Fruit fly (Drosophila melanogaster): ENCODE measurements around the gene CG14252.

DNA sequence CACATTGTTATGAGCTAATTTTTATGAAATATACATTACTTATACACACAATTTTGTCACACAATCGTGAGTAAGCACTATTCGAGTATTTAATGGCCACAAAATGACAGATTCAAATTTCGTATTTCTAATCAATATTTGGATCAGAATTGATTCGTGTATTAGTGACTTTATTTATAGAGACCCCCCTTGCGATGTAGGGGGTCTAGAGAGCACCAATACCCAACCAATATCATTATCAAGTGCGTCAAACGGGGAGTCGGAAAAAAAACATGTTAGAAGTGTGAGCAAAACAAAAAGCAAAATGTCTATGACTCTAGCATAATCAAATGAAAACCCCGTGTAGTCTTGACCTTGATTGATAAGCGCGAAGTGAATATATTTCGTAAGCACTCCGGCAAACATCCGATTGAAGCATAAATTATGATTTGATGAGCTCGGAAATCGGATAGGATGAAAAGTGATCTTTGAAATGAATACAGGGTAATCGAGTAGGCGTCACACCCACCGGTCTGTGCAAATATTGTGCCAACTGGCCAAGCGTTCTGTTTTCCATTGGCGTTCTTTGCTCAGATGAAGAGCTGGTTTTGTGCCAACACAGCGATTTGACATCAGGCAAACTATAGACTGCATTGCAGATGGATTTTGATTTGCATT is 7.0 kb downstream of the CG14252 start:
- TF ChIP-seq CG10669 (GFP tag; optimal IDR thresholded peaks at IDR 0.05) (no peak), esn (GFP tag; optimal IDR thresholded peaks at IDR 0.05) (no peak), Hr39 (GFP tag; optimal IDR thresholded peaks at IDR 0.05) (no peak), CG6854 (GFP tag; optimal IDR thresholded peaks at IDR 0.05) (no peak), dsx (GFP tag; optimal IDR thresholded peaks at IDR 0.05; ENCODE audit: poor library complexity, severe bottlenecking) (no peak), CG1621 (tag; optimal IDR thresholded peaks at IDR 0.05) (no peak), vri (GFP tag; optimal IDR thresholded peaks at IDR 0.05) (no peak), Sox15 (GFP tag; optimal IDR thresholded peaks at IDR 0.05) (no peak), Eip78C (GFP tag) (no peak), Eip93F (GFP tag; optimal IDR thresholded peaks at IDR 0.05) (no peak), svp (GFP tag) (no peak)

All from whole organism, prepupa.